Worm (Caenorhabditis elegans): ENCODE measurements around the gene zmp-4.
"Not testable (repeated sequence)": the region's sequence is repeated elsewhere in the genome, so short reads cannot be mapped to it uniquely, and the experiment has no call there.

- TF ChIP-seq nhr-237 (tag; optimal IDR thresholded peaks at IDR 0.05); nhr-28 (tag; optimal IDR thresholded peaks at IDR 0.05); skn-1 (tag; optimal IDR thresholded peaks at IDR 0.05); snpc-4 (tag; optimal IDR thresholded peaks at IDR 0.05); pag-3 (tag; optimal IDR thresholded peaks at IDR 0.05; ENCODE audit: borderline replicate concordance, insufficient read depth); sox-4 (tag; optimal IDR thresholded peaks at IDR 0.05); lin-39 (tag; optimal IDR thresholded peaks at IDR 0.05); ztf-11 (tag; optimal IDR thresholded peaks at IDR 0.05): not testable (repeated sequence)
Measured at ce11 chrV:14890782-14891181, 30.6 kb downstream of the zmp-4 start, which contains the start of gene nspa-2.

Measured in whole organism, L1 larva.